Fruit fly (Drosophila melanogaster) whole organism, embryonic: ENCODE results near the gene CG45307.

Experiments
- Awh ChIP-seq: fragments of 200-800 bp; sonication (Bioruptor generic); IDR thresholded peaks from 2 replicates; pipeline ENCODE4, ENCODE4 v1.3.6; 2022; ENCODE audit warnings: missing biosample characterization, missing genetic modification characterization
- BEAF-32 ChIP-seq: fragments of 200-800 bp; sonication (Bioruptor generic); optimal IDR thresholded peaks from 3 replicates; lab custom pipeline; 2017; ENCODE audit warnings: missing biosample characterization, missing genetic modification characterization, mild to moderate bottlenecking, moderate library complexity, missing genetic modification reagents
- CG10543 ChIP-seq: fragments of 200-800 bp; sonication (Bioruptor generic); optimal IDR thresholded peaks from 3 replicates; lab custom pipeline; 2017; ENCODE audit warnings: missing biosample characterization, mild to moderate bottlenecking, missing genetic modification characterization, moderate library complexity
- CG11456 ChIP-seq: fragments of 200-800 bp; sonication (Bioruptor generic); IDR thresholded peaks from 3 replicates; pipeline ENCODE4 v1.3.6; 2022; ENCODE audit warnings: missing biosample characterization, missing genetic modification characterization
- CG1233 ChIP-seq: fragments of 200-800 bp; sonication (Bioruptor generic); optimal IDR thresholded peaks from 4 replicates; lab custom pipeline; 2018; ENCODE audit warnings: missing biosample characterization, mild to moderate bottlenecking, missing genetic modification characterization
- CG12391 ChIP-seq: fragments of 200-800 bp; sonication (Bioruptor generic); optimal IDR thresholded peaks from 3 replicates; lab custom pipeline; 2018; ENCODE audit warnings: missing biosample characterization, mild to moderate bottlenecking, missing genetic modification characterization, moderate library complexity
- CG12769 ChIP-seq: fragments of 200-800 bp; sonication (Bioruptor generic); optimal IDR thresholded peaks from 2 replicates; lab custom pipeline; 2019; ENCODE audit warnings: missing biosample characterization, mild to moderate bottlenecking, missing genetic modification characterization, moderate library complexity
- CG17361 ChIP-seq: fragments of 200-800 bp; sonication (Bioruptor generic); IDR thresholded peaks from 3 replicates; pipeline ENCODE4 v1.3.6; 2022; ENCODE audit warnings: missing biosample characterization, missing genetic modification characterization
- CG2199 ChIP-seq: fragments of 200-800 bp; sonication (Bioruptor generic); IDR thresholded peaks from 3 replicates; pipeline ENCODE4 v1.3.6; 2022; ENCODE audit warnings: missing biosample characterization, missing genetic modification characterization
- CG31224 ChIP-seq: fragments of 200-800 bp; sonication (Bioruptor generic); IDR thresholded peaks from 2 replicates; pipeline ENCODE4 v1.3.6; 2022; ENCODE audit warnings: missing biosample characterization, missing genetic modification characterization
- CG34376 ChIP-seq: fragments of 200-800 bp; sonication (Bioruptor generic); optimal IDR thresholded peaks from 2 replicates; lab custom pipeline; 2018; ENCODE audit warnings: missing biosample characterization, mild to moderate bottlenecking, missing genetic modification characterization
- CG3838 ChIP-seq: fragments of 200-800 bp; sonication (Bioruptor generic); optimal IDR thresholded peaks from 3 replicates; lab custom pipeline; 2016; ENCODE audit warnings: missing biosample characterization, missing genetic modification characterization
- CG4617 ChIP-seq: fragments of 200-800 bp; sonication (Bioruptor generic); optimal IDR thresholded peaks from 3 replicates; lab custom pipeline; 2016; ENCODE audit warnings: missing biosample characterization, missing genetic modification characterization, borderline replicate concordance
- CG6791 ChIP-seq: fragments of 200-800 bp; sonication (Bioruptor generic); IDR thresholded peaks from 3 replicates; pipeline ENCODE4 v1.3.6; 2022; ENCODE audit warnings: missing biosample characterization, missing genetic modification characterization; ENCODE audit not compliant: partially characterized antibody
- CG7271 ChIP-seq: fragments of 200-800 bp; sonication (Bioruptor generic); optimal IDR thresholded peaks from 2 replicates; lab custom pipeline; 2018; ENCODE audit warnings: missing biosample characterization, mild to moderate bottlenecking, missing genetic modification characterization, moderate library complexity
- CG7928 ChIP-seq: fragments of 200-800 bp; sonication (Bioruptor generic); optimal IDR thresholded peaks from 2 replicates; lab custom pipeline; 2017; ENCODE audit warnings: missing biosample characterization, mild to moderate bottlenecking, missing genetic modification characterization
- Chrac-16 ChIP-seq: fragments of 200-800 bp; sonication (Bioruptor generic); optimal IDR thresholded peaks from 3 replicates; lab custom pipeline; 2016; ENCODE audit warnings: missing biosample characterization, missing genetic modification characterization
- D ChIP-seq, 2 experiments: fragments of 200-800 bp in 1 of 2; fragments of >200 bp in 1 of 2; sonication (Bioruptor generic) in 1 of 2; optimal IDR thresholded peaks; 2 replicates in 1 of 2; 3 replicates in 1 of 2; lab custom pipeline; 2017; ENCODE audit warnings: mild to moderate bottlenecking in 1 of 2, missing biosample characterization in 1 of 2, missing genetic modification characterization in 1 of 2, missing genetic modification reagents in 1 of 2
- Deaf1 ChIP-seq: fragments of 200-800 bp; optimal IDR thresholded peaks from 3 replicates; lab custom pipeline; 2019; ENCODE audit warnings: missing biosample characterization, mild to moderate bottlenecking, missing genetic modification characterization, moderate library complexity
- Dfd ChIP-seq, 2 experiments: fragments of >200 bp; optimal IDR thresholded peaks; 2 replicates each; lab custom pipeline; 2017; ENCODE audit warnings: missing biosample characterization in 2 of 2, missing genetic modification characterization in 2 of 2
- Doc3 ChIP-seq: fragments of 200-800 bp; sonication (Bioruptor generic); IDR thresholded peaks from 3 replicates; pipeline ENCODE4 v1.3.6; 2022; ENCODE audit warnings: missing biosample characterization, missing genetic modification characterization; ENCODE audit not compliant: partially characterized antibody
- Eip74EF ChIP-seq, 2 experiments: fragments of 200-800 bp in 1 of 2; fragments of >200 bp in 1 of 2; sonication (Bioruptor generic) in 1 of 2; optimal IDR thresholded peaks; 2 replicates each; lab custom pipeline; 2017 to 2019; ENCODE audit warnings: missing biosample characterization in 2 of 2, missing genetic modification characterization in 2 of 2, mild to moderate bottlenecking in 1 of 2, moderate library complexity in 1 of 2
- Fer1 ChIP-seq: fragments of 200-800 bp; sonication (Bioruptor generic); optimal IDR thresholded peaks from 2 replicates; lab custom pipeline; 2017; ENCODE audit warnings: missing biosample characterization, mild to moderate bottlenecking, missing genetic modification characterization
- GATAe ChIP-seq: fragments of 200-800 bp; sonication (Bioruptor generic); conservative IDR thresholded peaks from 2 replicates; pipeline ENCODE4 v1.3.6; 2022; ENCODE audit warnings: missing biosample characterization, missing genetic modification characterization
- HLH3B ChIP-seq: fragments of 200-800 bp; sonication (Bioruptor generic); IDR thresholded peaks from 2 replicates; pipeline ENCODE4 v1.3.6; 2022; ENCODE audit warnings: missing biosample characterization, missing genetic modification characterization
- Hey ChIP-seq: fragments of 200-800 bp; sonication (Bioruptor generic); optimal IDR thresholded peaks from 3 replicates; lab custom pipeline; 2018; ENCODE audit warnings: missing biosample characterization, mild to moderate bottlenecking, missing genetic modification characterization
- MTF-1 ChIP-seq: fragments of 200-800 bp; sonication (Bioruptor generic); optimal IDR thresholded peaks from 2 replicates; lab custom pipeline; 2018; ENCODE audit warnings: missing biosample characterization, mild to moderate bottlenecking, missing genetic modification characterization, borderline replicate concordance
- Meics ChIP-seq: fragments of 200-800 bp; sonication (Bioruptor generic); optimal IDR thresholded peaks from 2 replicates; lab custom pipeline; 2017; ENCODE audit warnings: missing biosample characterization, mild to moderate bottlenecking, missing genetic modification characterization
- Mrtf ChIP-seq: fragments of 200-800 bp; sonication (Bioruptor generic); IDR thresholded peaks from 3 replicates; pipeline ENCODE4 v1.3.6; 2022; ENCODE audit warnings: missing biosample characterization, missing genetic modification characterization
- NfI ChIP-seq: fragments of 200-800 bp; sonication (Bioruptor generic); optimal IDR thresholded peaks from 3 replicates; lab custom pipeline; 2018; ENCODE audit warnings: missing biosample characterization, mild to moderate bottlenecking, missing genetic modification characterization, moderate library complexity
- Rfx ChIP-seq: fragments of 200-800 bp; sonication (Bioruptor generic); IDR thresholded peaks from 2 replicates; pipeline ENCODE4 v1.3.6; 2022; ENCODE audit warnings: missing biosample characterization, missing genetic modification characterization
- crc ChIP-seq: fragments of 200-800 bp; sonication (Bioruptor generic); optimal IDR thresholded peaks from 2 replicates; lab custom pipeline; 2016; ENCODE audit warnings: missing biosample characterization, missing genetic modification characterization
- crol ChIP-seq: fragments of 200-800 bp; sonication (Bioruptor generic); IDR thresholded peaks from 2 replicates; pipeline ENCODE4 v1.3.6; 2022; ENCODE audit warnings: missing biosample characterization, missing genetic modification characterization
- cwo ChIP-seq: fragments of 200-800 bp; sonication (Bioruptor generic); optimal IDR thresholded peaks from 3 replicates; lab custom pipeline; 2017; ENCODE audit warnings: missing biosample characterization, missing genetic modification characterization, mild to moderate bottlenecking, moderate library complexity, missing genetic modification reagents
- dpn ChIP-seq, 2 experiments: fragments of 200-800 bp; sonication (Bioruptor generic); optimal IDR thresholded peaks; 3 replicates each; lab custom pipeline; 2016; ENCODE audit warnings: missing biosample characterization in 2 of 2, missing genetic modification characterization in 2 of 2
- exex ChIP-seq: fragments of 200-800 bp; sonication (Bioruptor generic); optimal IDR thresholded peaks from 4 replicates; lab custom pipeline; 2018; ENCODE audit warnings: missing biosample characterization, mild to moderate bottlenecking, missing genetic modification characterization, moderate library complexity
- insv ChIP-seq, 2 experiments: fragments of 200-800 bp; sonication (Bioruptor generic); optimal IDR thresholded peaks; 3 replicates each; lab custom pipeline; 2016 to 2018; ENCODE audit warnings: missing biosample characterization in 2 of 2, missing genetic modification characterization in 2 of 2
- lab ChIP-seq: fragments of 200-800 bp; sonication (Bioruptor generic); optimal IDR thresholded peaks from 3 replicates; lab custom pipeline; 2017; ENCODE audit warnings: missing biosample characterization, missing genetic modification characterization, mild to moderate bottlenecking, moderate library complexity, missing genetic modification reagents
- mirr ChIP-seq: fragments of 200-800 bp; sonication (Bioruptor generic); optimal IDR thresholded peaks from 3 replicates; lab custom pipeline; 2018; ENCODE audit warnings: missing biosample characterization, mild to moderate bottlenecking, missing genetic modification characterization
- pb ChIP-seq: fragments of 200-800 bp; sonication (Bioruptor generic); optimal IDR thresholded peaks from 3 replicates; lab custom pipeline; 2016; ENCODE audit warnings: missing biosample characterization, missing genetic modification characterization
- pnt ChIP-seq: fragments of 200-800 bp; sonication (Bioruptor generic); optimal IDR thresholded peaks from 3 replicates; lab custom pipeline; 2016; ENCODE audit warnings: missing biosample characterization, missing genetic modification characterization
- prd ChIP-seq, 3 experiments: fragments of >200 bp in 2 of 3; fragments of 200-800 bp in 1 of 3; sonication (Bioruptor generic) in 1 of 3; optimal IDR thresholded peaks in 2 of 3; IDR thresholded peaks in 1 of 3; 2 replicates in 2 of 3; 3 replicates in 1 of 3; pipeline versions ENCODE4 v1.3.6 to Lab custom; 2017 to 2022; ENCODE audit warnings: missing biosample characterization in 1 of 3, missing genetic modification characterization in 1 of 3
- ranshi ChIP-seq: fragments of 200-800 bp; sonication (Bioruptor generic); IDR thresholded peaks from 2 replicates; pipeline ENCODE4 v1.3.6; 2022; ENCODE audit warnings: missing biosample characterization, missing genetic modification characterization
- sd ChIP-seq: fragments of 200-800 bp; sonication (Bioruptor generic); optimal IDR thresholded peaks from 3 replicates; lab custom pipeline; 2018; ENCODE audit warnings: missing biosample characterization, mild to moderate bottlenecking, missing genetic modification characterization, moderate library complexity
- so ChIP-seq: fragments of 200-800 bp; sonication (Bioruptor generic); IDR thresholded peaks from 3 replicates; pipeline ENCODE4 v1.3.6; 2022; ENCODE audit warnings: missing biosample characterization, missing genetic modification characterization
- sr ChIP-seq: fragments of 200-800 bp; sonication (Bioruptor generic); IDR thresholded peaks from 3 replicates; pipeline ENCODE4 v1.3.6; 2022; ENCODE audit warnings: missing biosample characterization, missing genetic modification characterization
- stc ChIP-seq: fragments of 200-800 bp; sonication (Bioruptor generic); IDR thresholded peaks from 2 replicates; pipeline ENCODE4 v1.3.6; 2022; ENCODE audit warnings: missing biosample characterization, missing genetic modification characterization
- sug ChIP-seq: fragments of 200-800 bp; optimal IDR thresholded peaks from 2 replicates; lab custom pipeline; 2019; ENCODE audit warnings: missing biosample characterization, mild to moderate bottlenecking, missing genetic modification characterization, moderate library complexity
- yki ChIP-seq: fragments of >200 bp; optimal IDR thresholded peaks from 3 replicates; lab custom pipeline; 2018

The CG45307 gene

dm6 chr2L:8734304-8734703 is 17.6 kb downstream of the CG45307 start:
- TF ChIP-seq CG12769 (tag; lab: Kevin White, UChicago) (peak; percentile 28), cwo (GFP tag; lab: Kevin White, UChicago) (peak; percentile 9), insv (GFP tag; optimal IDR thresholded peaks at IDR 0.05; lab: Kevin White, UChicago) (no peak), Eip74EF (GFP tag; optimal IDR thresholded peaks at IDR 0.05; lab: Kevin White, UChicago) (no peak), CG2199 (GFP tag; lab: Robert Waterston, UW) (peak; percentile 61; the same call in 1 of the 3 replicates), Hey (tag; lab: Kevin White, UChicago) (peak; percentile 32), D (optimal IDR thresholded peaks at IDR 0.05; lab: Kevin White, UChicago) (no peak), D (GFP tag; optimal IDR thresholded peaks at IDR 0.05; lab: Kevin White, UChicago) (no peak), exex (tag; lab: Kevin White, UChicago) (peak; percentile 68), pnt (GFP tag; lab: Kevin White, UChicago) (no peak), Deaf1 (peak; percentile 10), NfI (GFP tag; lab: Kevin White, UChicago) (no peak), Rfx (peak; percentile 32; the same call in 1 of the 2 replicates), CG10543 (GFP tag; lab: Kevin White, UChicago) (peak; percentile 68), crol (GFP tag; lab: Robert Waterston, UW) (peak; percentile 91), mirr (GFP tag; lab: Kevin White, UChicago) (peak; percentile 58), CG3838 (GFP tag; lab: Kevin White, UChicago) (no peak), sd (tag; lab: Kevin White, UChicago) (peak; percentile 80), GATAe (GFP tag; lab: Robert Waterston, UW) (peak; percentile 32; the same call in 1 of the 2 replicates), Meics (peak; percentile 5), sug (tag; lab: Kevin White, UChicago) (peak; percentile 78), stc (GFP tag; lab: Robert Waterston, UW) (0 out of 2 replicates have a peak, but pooled peaks have one; percentile 18), HLH3B (GFP tag; lab: Robert Waterston, UW) (peak; percentile 17; the same call in 1 of the 2 replicates), Fer1 (GFP tag; lab: Kevin White, UChicago) (peak; percentile 13), lab (GFP tag; lab: Kevin White, UChicago) (peak; percentile 34), sr (GFP tag; lab: Robert Waterston, UW) (peak; percentile 98), CG34376 (peak; percentile 38)
- TF ChIP-seq, all 482 proteins: peak for 20

- TF ChIP-seq so (GFP tag; lab: Robert Waterston, UW) (peak; percentile 53; the same call in 2 of the 3 replicates), Doc3 (GFP tag; lab: Robert Waterston, UW) (no peak), CG17361 (0 out of 3 replicates have a peak, but pooled peaks have one; percentile 34), prd (optimal IDR thresholded peaks at IDR 0.05; lab: Kevin White, UChicago) (no peak), prd (GFP tag; IDR thresholded peaks at IDR 0.05; lab: Robert Waterston, UW) (peak; percentile 74), CG1233 (GFP tag; lab: Kevin White, UChicago) (no peak), crc (GFP tag; lab: Kevin White, UChicago) (no peak), CG7928 (GFP tag; lab: Kevin White, UChicago) (no peak), CG4617 (GFP tag; lab: Kevin White, UChicago) (no peak), MTF-1 (GFP tag; lab: Kevin White, UChicago) (no peak), stc (GFP tag; lab: Robert Waterston, UW) (peak; percentile 70), CG11456 (GFP tag; lab: Robert Waterston, UW) (no peak), yki (lab: Kevin White, UChicago) (no peak), Chrac-16 (peak; percentile 23), Dfd (GFP tag; optimal IDR thresholded peaks at IDR 0.05; lab: Kevin White, UChicago) (no peak), CG6791 (GFP tag; lab: Robert Waterston, UW) (no peak), CG31224 (GFP tag; lab: Robert Waterston, UW) (no peak), dpn (GFP tag; optimal IDR thresholded peaks at IDR 0.05; lab: Kevin White, UChicago) (peak; percentile 20 to 35), pb (GFP tag; lab: Kevin White, UChicago) (no peak), CG7271 (tag; lab: Kevin White, UChicago) (no peak), Awh (GFP tag; lab: Robert Waterston, UW) (peak; percentile 62), ranshi (GFP tag; lab: Robert Waterston, UW) (0 out of 2 replicates have a peak, but pooled peaks have one; percentile 14), Mrtf (no peak), CG12391 (tag; lab: Kevin White, UChicago) (peak; percentile 16), BEAF-32 (GFP tag; lab: Kevin White, UChicago) (no peak)
These were observed 19.2 kb downstream of the CG45307 start for dm6 chr2L:8732702-8733101.
